Worm (Caenorhabditis elegans) whole organism, L4 larva: ENCODE results near the gene dcap-1.

Experiments used
- F44E2.7 ChIP-seq: fragments of 200-800 bp; sonication (Bioruptor generic); IDR thresholded peaks from 2 replicates; pipeline ENCODE4 v2.1.2; 2022; ENCODE audit warnings: missing genetic modification characterization, missing compliant biosample characterization
- R02D3.7 ChIP-seq: fragments of 150-350 bp; sonication (generic microtip); optimal IDR thresholded peaks from 3 replicates; lab custom pipeline; 2014; ENCODE audit warnings: missing biosample characterization, missing genetic modification characterization
- T20F7.1 ChIP-seq: fragments of 200-800 bp; sonication (Bioruptor generic); optimal IDR thresholded peaks from 2 replicates; lab custom pipeline; 2018; ENCODE audit warnings: mild to moderate bottlenecking, missing genetic modification characterization, missing compliant biosample characterization
- T26A8.4 ChIP-seq: fragments of 200-800 bp; sonication (Bioruptor generic); IDR thresholded peaks from 2 replicates; pipeline ENCODE4 v1.3.6; 2022; ENCODE audit warnings: missing genetic modification characterization, missing compliant biosample characterization
- Y48G9A.11 ChIP-seq: fragments of 200-800 bp; sonication (Bioruptor generic); IDR thresholded peaks from 2 replicates; pipeline ENCODE4 v1.3.6; 2022; ENCODE audit warnings: missing genetic modification reagents, missing genetic modification characterization, missing compliant biosample characterization
- Y5F2A.4 ChIP-seq: fragments of 200-800 bp; sonication (Bioruptor generic); optimal IDR thresholded peaks from 2 replicates; lab custom pipeline; 2018; ENCODE audit warnings: mild to moderate bottlenecking, missing genetic modification characterization, missing compliant biosample characterization
- ZK337.2 ChIP-seq: fragments of 200-800 bp; sonication (Bioruptor generic); IDR thresholded peaks from 2 replicates; pipeline ENCODE4 v1.3.6; 2022; ENCODE audit warnings: missing genetic modification reagents, missing genetic modification characterization, missing compliant biosample characterization
- aha-1 ChIP-seq: fragments of 150-350 bp; peaks from one replicate; lab custom pipeline; 2014; ENCODE audit warnings: missing biosample characterization, missing genetic modification characterization
- attf-4 ChIP-seq: sonication (generic microtip); optimal IDR thresholded peaks from 3 replicates; lab custom pipeline; 2017; ENCODE audit warnings: missing biosample characterization, missing genetic modification characterization
- ceh-20 ChIP-seq: fragments of 200-800 bp; sonication (Bioruptor generic); IDR thresholded peaks from 2 replicates; pipeline ENCODE4 v1.3.6; 2022; ENCODE audit warnings: missing genetic modification reagents, missing genetic modification characterization, missing compliant biosample characterization
- ceh-62 ChIP-seq: sonication (generic microtip); optimal IDR thresholded peaks from 2 replicates; lab custom pipeline; 2017; ENCODE audit warnings: missing biosample characterization, missing genetic modification characterization
- ceh-82 ChIP-seq: sonication (generic microtip); optimal IDR thresholded peaks from 2 replicates; lab custom pipeline; 2017; ENCODE audit warnings: missing biosample characterization, missing genetic modification characterization
- cey-2 ChIP-seq: sonication (generic microtip); optimal IDR thresholded peaks from 3 replicates; lab custom pipeline; 2017; ENCODE audit warnings: missing genetic modification characterization, mild to moderate bottlenecking, missing compliant biosample characterization, antibody characterized with exemption, borderline replicate concordance; ENCODE audit not compliant: insufficient read depth
- ctbp-1 ChIP-seq: fragments of 200-800 bp; sonication (Bioruptor generic); IDR thresholded peaks from 2 replicates; pipeline ENCODE4 v1.3.6; 2022; ENCODE audit warnings: missing genetic modification reagents, missing genetic modification characterization, missing compliant biosample characterization
- daf-12 ChIP-seq: fragments of 150-350 bp; optimal IDR thresholded peaks from 2 replicates; lab custom pipeline; 2014; ENCODE audit warnings: missing biosample characterization, missing genetic modification reagents, missing genetic modification characterization
- dpl-1 ChIP-seq: fragments of 150-350 bp; optimal IDR thresholded peaks from 2 replicates; lab custom pipeline; 2014; ENCODE audit warnings: missing biosample characterization, missing genetic modification reagents, missing genetic modification characterization
- egl-27 ChIP-seq: sonication (generic microtip); optimal IDR thresholded peaks from 3 replicates; lab custom pipeline; 2017; ENCODE audit warnings: missing biosample characterization, missing genetic modification reagents, missing genetic modification characterization
- fkh-10 ChIP-seq: fragments of 150-350 bp; optimal IDR thresholded peaks from 2 replicates; lab custom pipeline; 2014; ENCODE audit warnings: missing biosample characterization, missing genetic modification reagents, missing genetic modification characterization
- gei-8 ChIP-seq: fragments of 200-800 bp; sonication (Bioruptor generic); optimal IDR thresholded peaks from 2 replicates; lab custom pipeline; 2018; ENCODE audit warnings: mild to moderate bottlenecking, missing genetic modification characterization, missing compliant biosample characterization
- hlh-11 ChIP-seq: fragments of 200-800 bp; sonication (Bioruptor generic); optimal IDR thresholded peaks from 2 replicates; lab custom pipeline; 2018; ENCODE audit warnings: mild to moderate bottlenecking, missing genetic modification characterization, missing compliant biosample characterization
- lin-38 ChIP-seq: fragments of 200-800 bp; sonication (Bioruptor generic); IDR thresholded peaks from 2 replicates; pipeline ENCODE4 v1.3.6; 2022; ENCODE audit warnings: missing genetic modification reagents, missing genetic modification characterization, missing compliant biosample characterization
- lin-39 ChIP-seq: fragments of 150-350 bp; optimal IDR thresholded peaks from 2 replicates; lab custom pipeline; 2014; ENCODE audit warnings: missing biosample characterization, missing genetic modification reagents, missing genetic modification characterization
- lsy-2 ChIP-seq, 2 experiments: fragments of 150-350 bp in 1 of 2; sonication (generic microtip) in 1 of 2; optimal IDR thresholded peaks; 2 replicates each; lab custom pipeline; 2014 to 2017; ENCODE audit warnings: missing biosample characterization in 2 of 2, missing genetic modification characterization in 2 of 2
- madf-5 ChIP-seq, 2 experiments: fragments of 200-800 bp; sonication (Bioruptor generic); IDR thresholded peaks; 2 replicates each; pipeline ENCODE4 v1.3.6; 2022; ENCODE audit warnings: missing compliant biosample characterization in 2 of 2, missing genetic modification characterization in 2 of 2
- madf-9 ChIP-seq: fragments of 200-800 bp; sonication (Bioruptor generic); conservative IDR thresholded peaks from 2 replicates; pipeline ENCODE4 v1.3.6; 2022; ENCODE audit warnings: missing genetic modification reagents, missing genetic modification characterization, missing compliant biosample characterization
- mdl-1 ChIP-seq, 2 experiments: fragments of 150-350 bp in 1 of 2; sonication (generic microtip) in 1 of 2; optimal IDR thresholded peaks; 2 replicates each; lab custom pipeline; 2014 to 2017; ENCODE audit warnings: missing biosample characterization in 2 of 2, missing genetic modification characterization in 2 of 2
- mes-2 ChIP-seq: sonication (generic microtip); optimal IDR thresholded peaks from 2 replicates; lab custom pipeline; 2016; ENCODE audit warnings: missing genotype, mild to moderate bottlenecking, missing genetic modification characterization, missing compliant biosample characterization; ENCODE audit not compliant: poor library complexity, severe bottlenecking
- nhr-102 ChIP-seq: sonication (generic microtip); optimal IDR thresholded peaks from 2 replicates; lab custom pipeline; 2016; ENCODE audit warnings: mild to moderate bottlenecking, missing genetic modification characterization, moderate library complexity, missing compliant biosample characterization
- nhr-25 ChIP-seq: sonication (generic microtip); optimal IDR thresholded peaks from 2 replicates; lab custom pipeline; 2017; ENCODE audit warnings: missing genetic modification characterization, mild to moderate bottlenecking, missing compliant biosample characterization, antibody characterized with exemption, moderate library complexity, borderline replicate concordance; ENCODE audit not compliant: insufficient read depth
- nhr-42 ChIP-seq: fragments of 200-800 bp; sonication (Bioruptor generic); IDR thresholded peaks from 2 replicates; pipeline ENCODE4 v1.3.6; 2022; ENCODE audit warnings: missing genetic modification characterization, missing compliant biosample characterization
- nhr-6 ChIP-seq: fragments of 150-350 bp; optimal IDR thresholded peaks from 2 replicates; lab custom pipeline; 2014; ENCODE audit warnings: missing biosample characterization, missing genetic modification characterization
- nhr-76 ChIP-seq: fragments of 150-350 bp; optimal IDR thresholded peaks from 2 replicates; lab custom pipeline; 2014; ENCODE audit warnings: missing biosample characterization, missing genetic modification characterization
- php-3 ChIP-seq: fragments of 200-800 bp; sonication (Bioruptor generic); IDR thresholded peaks from 2 replicates; pipeline ENCODE4 v1.3.6; 2022; ENCODE audit warnings: missing genetic modification reagents, missing genetic modification characterization, missing compliant biosample characterization
- pqm-1 ChIP-seq: sonication (generic microtip); optimal IDR thresholded peaks from 2 replicates; lab custom pipeline; 2017; ENCODE audit warnings: missing biosample characterization, missing genetic modification characterization
- set-16 ChIP-seq: fragments of 200-800 bp; sonication (Bioruptor generic); IDR thresholded peaks from 2 replicates; pipeline ENCODE4 v1.3.6; 2022; ENCODE audit warnings: missing genetic modification reagents, missing genetic modification characterization, missing compliant biosample characterization
- skn-1 ChIP-seq: fragments of 150-350 bp; optimal IDR thresholded peaks from 2 replicates; lab custom pipeline; 2014; ENCODE audit warnings: missing biosample characterization, missing genetic modification characterization
- spr-3 ChIP-seq: fragments of 200-800 bp; sonication (Bioruptor generic); optimal IDR thresholded peaks from 2 replicates; lab custom pipeline; 2018; ENCODE audit warnings: mild to moderate bottlenecking, missing genetic modification characterization, missing compliant biosample characterization
- unc-130 ChIP-seq: sonication (generic microtip); optimal IDR thresholded peaks from 2 replicates; lab custom pipeline; 2016; ENCODE audit warnings: missing genetic modification reagents, missing genetic modification characterization, missing compliant biosample characterization
- unc-62 ChIP-seq, 3 experiments: fragments of 150-350 bp in 1 of 3; sonication (generic microtip); optimal IDR thresholded peaks in 2 of 3; peaks in 1 of 3; 1 replicate in 1 of 3; 2 replicates in 2 of 3; lab custom pipeline; 2014 to 2017; ENCODE audit warnings: missing biosample characterization in 3 of 3, missing genetic modification characterization in 3 of 3, missing genetic modification reagents in 3 of 3, missing genotype in 1 of 3
- zag-1 ChIP-seq: fragments of 150-350 bp; optimal IDR thresholded peaks from 2 replicates; lab custom pipeline; 2014; ENCODE audit warnings: missing biosample characterization, missing genetic modification characterization
- zfp-3 ChIP-seq: fragments of 200-800 bp; sonication (Bioruptor generic); conservative IDR thresholded peaks from 2 replicates; pipeline ENCODE4 v1.3.6; 2022; ENCODE audit warnings: missing genetic modification reagents, missing genetic modification characterization, missing compliant biosample characterization
- zip-11 ChIP-seq: fragments of 200-800 bp; sonication (Bioruptor generic); IDR thresholded peaks from 2 replicates; pipeline ENCODE4 v1.3.6; 2022; ENCODE audit warnings: missing genetic modification characterization, missing compliant biosample characterization
- ztf-11 ChIP-seq: fragments of 150-350 bp; optimal IDR thresholded peaks from 2 replicates; lab custom pipeline; 2014; ENCODE audit warnings: missing biosample characterization, missing genetic modification characterization

The dcap-1 gene

DNA sequence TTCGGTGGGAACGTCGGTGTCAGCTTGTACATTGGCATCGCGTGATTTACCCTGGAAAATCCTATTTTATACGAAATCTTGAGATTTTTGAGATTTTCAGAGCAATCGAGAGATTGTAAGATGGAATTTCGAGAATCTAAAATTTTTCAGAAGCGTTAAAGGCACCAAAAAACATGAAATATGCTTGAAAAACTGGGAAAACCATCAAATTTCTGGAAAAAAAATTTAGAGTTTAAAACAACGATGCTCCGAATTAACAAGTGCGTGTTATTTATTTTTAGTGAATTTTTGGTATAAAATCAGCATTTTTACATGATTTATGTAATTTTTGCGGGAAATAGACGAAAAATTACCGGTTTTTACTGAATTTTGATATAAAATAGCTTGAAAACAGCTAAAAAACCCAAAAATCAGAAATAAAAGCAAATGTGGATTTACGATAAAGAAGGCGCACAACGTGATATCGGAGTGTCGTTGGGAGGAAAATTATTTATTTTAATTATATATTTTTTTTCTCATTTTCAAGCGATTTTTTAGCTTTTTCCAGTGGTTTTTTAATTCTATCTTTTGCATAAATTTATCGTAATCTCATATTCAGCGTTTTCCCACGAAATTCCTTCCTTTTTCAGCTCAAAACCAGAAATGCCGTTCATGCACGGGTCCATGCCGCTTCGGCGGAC lies 1.8 kb upstream of the dcap-1 start, which contains the start of the genes Y55F3AM.13 and mrps-25:
Gene Y55F3AM.13, minus strand, starts transcription at position 51 of the 680 bp plus-strand sequence.
Gene mrps-25, plus strand, starts transcription at position 630 of the 680 bp plus-strand sequence.
- TF ChIP-seq cey-2 (no peak), T20F7.1 (GFP tag; lab: Kevin White, UChicago) (peak; percentile 99), T26A8.4 (GFP tag; lab: Robert Waterston, UW) (no peak), nhr-25 (no peak), attf-4 (tag; lab: Kevin White, UChicago) (no peak), hlh-11 (tag; lab: Kevin White, UChicago) (no peak), spr-3 (GFP tag; lab: Kevin White, UChicago) (no peak), lin-38 (GFP tag; lab: Robert Waterston, UW) (0 out of 2 replicates have a peak, but pooled peaks have one; percentile 21), unc-130 (GFP tag; lab: Kevin White, UChicago) (no peak), ceh-82 (tag; lab: Kevin White, UChicago) (no peak), Y5F2A.4 (GFP tag; lab: Kevin White, UChicago) (no peak), madf-9 (GFP tag; lab: Robert Waterston, UW) (no peak), fkh-10 (GFP tag; lab: Kevin White, UChicago) (no peak), madf-5 (GFP tag; IDR thresholded peaks at IDR 0.05; lab: Robert Waterston, UW) (no peak), daf-12 (tag; lab: Kevin White, UChicago) (no peak), ztf-11 (no peak), Y48G9A.11 (GFP tag; lab: Robert Waterston, UW) (peak; percentile 91), zfp-3 (GFP tag; lab: Robert Waterston, UW) (no peak), zag-1 (tag; lab: Kevin White, UChicago) (no peak), ZK337.2 (no peak), ceh-62 (tag; lab: Kevin White, UChicago) (no peak), zip-11 (GFP tag; lab: Robert Waterston, UW) (no peak), dpl-1 (GFP tag; lab: Kevin White, UChicago) (peak; percentile 42), pqm-1 (no peak), skn-1 (tag; lab: Kevin White, UChicago) (no peak), php-3 (no peak), ceh-20 (GFP tag; lab: Robert Waterston, UW) (no peak), lsy-2 (tag; optimal IDR thresholded peaks at IDR 0.05; lab: Kevin White, UChicago) (peak in 1 of 2 experiments; percentile 59), F44E2.7 (GFP tag; lab: Robert Waterston, UW) (no peak), nhr-102 (no peak), R02D3.7 (peak; percentile 54), nhr-76 (tag; lab: Kevin White, UChicago) (no peak)

DNA sequence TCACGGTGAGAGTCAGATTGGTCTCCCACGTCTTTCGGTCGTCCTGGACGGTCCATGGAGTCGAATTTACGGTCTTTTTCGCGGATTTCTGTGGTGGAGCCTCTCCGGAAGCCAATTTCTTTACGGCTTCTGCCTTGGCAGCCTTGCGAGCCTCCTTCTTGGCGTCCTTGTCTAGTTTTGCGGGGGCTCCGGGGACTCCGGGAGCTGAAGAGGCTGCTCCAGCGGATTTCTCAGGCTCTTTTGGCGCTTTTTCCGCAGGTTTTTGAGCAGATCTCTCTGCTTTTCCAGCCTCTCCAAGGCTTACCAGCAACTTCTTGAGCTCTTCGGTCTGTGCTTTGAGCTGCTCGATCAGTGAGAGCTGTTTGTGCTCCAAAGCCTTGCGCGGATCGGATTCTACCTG lies 1.1 kb upstream of the dcap-1 start:
- no peak for TF ChIP-seq nhr-25
- no peak for TF ChIP-seq unc-62 (GFP tag; optimal IDR thresholded peaks at IDR 0.05 in 1 of 2; lab: Kevin White, UChicago)
- TF ChIP-seq unc-62 (tag; optimal IDR thresholded peaks at IDR 0.05; lab: Kevin White, UChicago): no peak
- TF ChIP-seq set-16 (GFP tag; lab: Robert Waterston, UW): peak; percentile 90
- TF ChIP-seq egl-27: no peak
- TF ChIP-seq aha-1 (tag; lab: Kevin White, UChicago): peak; percentile 8
- no peak for TF ChIP-seq ctbp-1 (GFP tag; lab: Robert Waterston, UW)
- no peak for TF ChIP-seq nhr-42 (GFP tag; lab: Robert Waterston, UW)
- no peak for TF ChIP-seq gei-8 (GFP tag; lab: Kevin White, UChicago)
- no peak for TF ChIP-seq nhr-6
- no peak for TF ChIP-seq ceh-20 (GFP tag; lab: Robert Waterston, UW)
- TF ChIP-seq ceh-82 (tag; lab: Kevin White, UChicago): no peak
- TF ChIP-seq mdl-1 (tag; optimal IDR thresholded peaks at IDR 0.05; lab: Kevin White, UChicago): no peak
- TF ChIP-seq mes-2 (tag; lab: Kevin White, UChicago): no peak
- TF ChIP-seq lin-39: no peak
